Comparison of ENCODE assay signal across 2 fruit fly cellular contexts in the genomic region with DNA sequence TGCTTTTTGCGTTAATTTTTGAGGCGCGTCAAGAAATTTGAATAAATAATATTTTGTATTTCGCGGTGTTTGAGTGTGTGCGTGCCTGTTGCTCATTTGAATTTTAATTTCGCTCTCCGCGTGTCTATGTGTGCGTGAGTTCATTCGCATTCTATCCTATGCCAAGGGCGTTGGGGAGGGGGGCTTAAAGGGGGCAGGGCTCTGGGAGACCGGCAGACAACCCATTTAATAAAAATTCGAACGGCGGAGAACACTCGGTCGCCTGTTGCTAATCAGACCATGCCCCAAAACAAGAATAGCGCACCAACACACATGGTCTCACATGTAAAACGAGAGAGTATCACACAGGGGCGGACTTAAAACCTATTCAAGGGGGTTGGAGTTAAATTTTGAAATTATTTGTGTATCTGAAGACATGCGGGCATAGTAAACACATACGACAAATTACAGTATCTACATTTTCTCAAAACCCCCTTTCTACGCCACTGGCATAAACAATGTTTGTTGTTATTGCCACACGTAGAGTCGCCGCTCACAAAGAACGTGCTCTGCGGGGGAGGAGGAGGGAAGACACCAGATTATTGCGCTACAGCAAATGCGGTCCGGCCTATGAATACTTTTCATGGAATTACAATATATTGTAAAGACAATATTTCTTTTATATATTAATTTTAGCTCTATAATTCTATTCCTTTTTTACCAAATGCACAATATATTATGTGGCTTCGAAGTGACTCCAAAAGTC.
TF ChIP-seq lines count a peak whose summit lies in the region.

No protein-coding gene starts in this region.

TF ChIP-seq in whole organism, embryonic, 481 proteins besides CTCF, POLR2A, EP300 and RAD21 (continued from another document and continues in another):
- TF ChIP-seq br (optimal IDR thresholded peaks at IDR 0.05; lab: Kevin White, UChicago): no peak
- TF ChIP-seq prd (optimal IDR thresholded peaks at IDR 0.05; lab: Kevin White, UChicago): no peak
- TF ChIP-seq prd (GFP tag; IDR thresholded peaks at IDR 0.05; lab: Robert Waterston, UW): peak; percentile 100
- peak; percentile 99 for TF ChIP-seq zfh1 (GFP tag; IDR thresholded peaks at IDR 0.05; lab: Robert Waterston, UW)
- peak; percentile 99 for TF ChIP-seq esg (GFP tag; conservative IDR thresholded peaks at IDR 0.05; lab: Robert Waterston, UW)
- peak; percentile 100 for TF ChIP-seq CG15696 (tag; optimal IDR thresholded peaks at IDR 0.05; lab: Kevin White, UChicago)
- TF ChIP-seq CG8478 (optimal IDR thresholded peaks at IDR 0.05; lab: Kevin White, UChicago): no peak
- peak; percentile 96 for TF ChIP-seq trem (tag; optimal IDR thresholded peaks at IDR 0.05; lab: Kevin White, UChicago)
- TF ChIP-seq wor (GFP tag; IDR thresholded peaks at IDR 0.05; lab: Robert Waterston, UW): peak; percentile 97
- TF ChIP-seq CG7372 (GFP tag; IDR thresholded peaks at IDR 0.05; lab: Robert Waterston, UW): peak; percentile 99
- peak; percentile 90 for TF ChIP-seq CG3995 (GFP tag; optimal IDR thresholded peaks at IDR 0.05; lab: Kevin White, UChicago)
- peak; percentile 99 for TF ChIP-seq fd64A (GFP tag; optimal IDR thresholded peaks at IDR 0.05; lab: Kevin White, UChicago)
- TF ChIP-seq Rfx (GFP tag; IDR thresholded peaks at IDR 0.05; lab: Robert Waterston, UW): peak; percentile 100
- TF ChIP-seq CG7786 (GFP tag; optimal IDR thresholded peaks at IDR 0.05; lab: Kevin White, UChicago): peak; percentile 100
- peak; percentile 100 for TF ChIP-seq Dbx (GFP tag; IDR thresholded peaks at IDR 0.05; lab: Robert Waterston, UW)
- peak; percentile 100 for TF ChIP-seq NfI (GFP tag; optimal IDR thresholded peaks at IDR 0.05; lab: Kevin White, UChicago)
- TF ChIP-seq CG2889 (GFP tag; IDR thresholded peaks at IDR 0.05; lab: Robert Waterston, UW): peak; percentile 99
- TF ChIP-seq CG1602 (GFP tag; optimal IDR thresholded peaks at IDR 0.05; lab: Kevin White, UChicago): peak; percentile 99
- TF ChIP-seq CG8924 (tag; optimal IDR thresholded peaks at IDR 0.05; lab: Kevin White, UChicago): peak; percentile 100
- peak; percentile 99 for TF ChIP-seq CG14050 (GFP tag; IDR thresholded peaks at IDR 0.05; lab: Robert Waterston, UW)
- peak; percentile 99 for TF ChIP-seq CG10366 (GFP tag; IDR thresholded peaks at IDR 0.05; lab: Robert Waterston, UW)
- TF ChIP-seq CG3407 (GFP tag; optimal IDR thresholded peaks at IDR 0.05; lab: Kevin White, UChicago): peak; percentile 99
- peak; percentile 100 for TF ChIP-seq chif (GFP tag; optimal IDR thresholded peaks at IDR 0.05; lab: Kevin White, UChicago)
- peak; percentile 95 for TF ChIP-seq CG11560 (tag; IDR thresholded peaks at IDR 0.05; lab: Robert Waterston, UW)
- peak; percentile 99 for TF ChIP-seq CG4820 (GFP tag; optimal IDR thresholded peaks at IDR 0.05; lab: Kevin White, UChicago)
- TF ChIP-seq Sox102F (GFP tag; optimal IDR thresholded peaks at IDR 0.05; lab: Kevin White, UChicago): peak; percentile 100
- peak; percentile 100 for TF ChIP-seq NFAT (GFP tag; IDR thresholded peaks at IDR 0.05; lab: Robert Waterston, UW)
- TF ChIP-seq CG18011 (GFP tag; optimal IDR thresholded peaks at IDR 0.05; lab: Kevin White, UChicago): peak; percentile 94
- TF ChIP-seq CG12744 (GFP tag; optimal IDR thresholded peaks at IDR 0.05; lab: Kevin White, UChicago): peak; percentile 99
- peak; percentile 84 for TF ChIP-seq z (GFP tag; IDR thresholded peaks at IDR 0.05; lab: Robert Waterston, UW)
- no peak for TF ChIP-seq lov (optimal IDR thresholded peaks at IDR 0.05; lab: Kevin White, UChicago)
- TF ChIP-seq lov (GFP tag; IDR thresholded peaks at IDR 0.05; lab: Robert Waterston, UW): peak; percentile 99
- TF ChIP-seq lab (GFP tag; optimal IDR thresholded peaks at IDR 0.05; lab: Kevin White, UChicago): peak; percentile 100
- no peak for TF ChIP-seq CG42726 (GFP tag; IDR thresholded peaks at IDR 0.05; lab: Robert Waterston, UW; ENCODE audit: partially characterized antibody)
- peak; percentile 99 for TF ChIP-seq da (GFP tag; optimal IDR thresholded peaks at IDR 0.05; lab: Kevin White, UChicago)
- peak; percentile 97 for TF ChIP-seq Gsc (GFP tag; IDR thresholded peaks at IDR 0.05; lab: Robert Waterston, UW)
- TF ChIP-seq fd3F (GFP tag; optimal IDR thresholded peaks at IDR 0.05; lab: Kevin White, UChicago): peak; percentile 99
- peak; percentile 100 for TF ChIP-seq CG34422 (GFP tag; IDR thresholded peaks at IDR 0.05; lab: Robert Waterston, UW)
- peak; percentile 99 for TF ChIP-seq klu (GFP tag; IDR thresholded peaks at IDR 0.05; lab: Robert Waterston, UW)
- TF ChIP-seq Dad (GFP tag; optimal IDR thresholded peaks at IDR 0.05; lab: Kevin White, UChicago): peak; percentile 100
- TF ChIP-seq CG18599 (GFP tag; optimal IDR thresholded peaks at IDR 0.05; lab: Kevin White, UChicago): peak; percentile 100
- peak; percentile 98 for TF ChIP-seq Rx (GFP tag; IDR thresholded peaks at IDR 0.05; lab: Robert Waterston, UW)
- peak; percentile 100 for TF ChIP-seq pnt (GFP tag; optimal IDR thresholded peaks at IDR 0.05; lab: Kevin White, UChicago)
- peak; percentile 100 for TF ChIP-seq CG9817 (tag; optimal IDR thresholded peaks at IDR 0.05; lab: Kevin White, UChicago)
- peak; percentile 98 for TF ChIP-seq CG14710 (tag; optimal IDR thresholded peaks at IDR 0.05; lab: Kevin White, UChicago)
- no peak for TF ChIP-seq Doc3 (GFP tag; IDR thresholded peaks at IDR 0.05; lab: Robert Waterston, UW; ENCODE audit: partially characterized antibody)
- TF ChIP-seq zfh2 (GFP tag; optimal IDR thresholded peaks at IDR 0.05; lab: Kevin White, UChicago): peak; percentile 100
- peak; percentile 91 for TF ChIP-seq Nf-YB (GFP tag; optimal IDR thresholded peaks at IDR 0.05; lab: Kevin White, UChicago)
- TF ChIP-seq chinmo (GFP tag; IDR thresholded peaks at IDR 0.05; lab: Robert Waterston, UW; ENCODE audit: partially characterized antibody): peak; percentile 65; the same call in 1 of the 4 replicates
- TF ChIP-seq CG31441 (GFP tag; IDR thresholded peaks at IDR 0.05; lab: Robert Waterston, UW): peak; percentile 99
- peak; percentile 100 for TF ChIP-seq unpg (GFP tag; optimal IDR thresholded peaks at IDR 0.05; lab: Kevin White, UChicago)
- peak; percentile 45 for TF ChIP-seq BEAF-32 (GFP tag; optimal IDR thresholded peaks at IDR 0.05; lab: Kevin White, UChicago)
- peak; percentile 99 for TF ChIP-seq CG2875 (GFP tag; optimal IDR thresholded peaks at IDR 0.05; lab: Kevin White, UChicago)
- peak; percentile 99 for TF ChIP-seq CG4404 (GFP tag; IDR thresholded peaks at IDR 0.05; lab: Robert Waterston, UW)
- peak; percentile 100 for TF ChIP-seq PHDP (tag; optimal IDR thresholded peaks at IDR 0.05; lab: Kevin White, UChicago)
- peak; percentile 99 for TF ChIP-seq eyg (GFP tag; optimal IDR thresholded peaks at IDR 0.05; lab: Kevin White, UChicago)
- no peak for TF ChIP-seq CG2129 (GFP tag; IDR thresholded peaks at IDR 0.05; lab: Robert Waterston, UW; ENCODE audit: partially characterized antibody)
- peak; percentile 99 for TF ChIP-seq crc (GFP tag; optimal IDR thresholded peaks at IDR 0.05; lab: Kevin White, UChicago)
- peak; percentile 99 for TF ChIP-seq CG3726 (GFP tag; IDR thresholded peaks at IDR 0.05; lab: Robert Waterston, UW)
- TF ChIP-seq ro (GFP tag; IDR thresholded peaks at IDR 0.05; lab: Robert Waterston, UW): peak; percentile 99
- peak; percentile 99 for TF ChIP-seq sisA (GFP tag; IDR thresholded peaks at IDR 0.05; lab: Robert Waterston, UW)

TF ChIP-seq in whole organism, prepupa, 60 proteins besides CTCF, POLR2A, EP300 and RAD21 (continued from another document):
- peak; percentile 98 for TF ChIP-seq Eip93F (GFP tag; optimal IDR thresholded peaks at IDR 0.05; lab: Kevin White, UChicago)
- peak; percentile 99 for TF ChIP-seq CG6854 (GFP tag; optimal IDR thresholded peaks at IDR 0.05; lab: Kevin White, UChicago)
- peak; percentile 99 for TF ChIP-seq fkh (GFP tag; optimal IDR thresholded peaks at IDR 0.05; lab: Kevin White, UChicago)
- TF ChIP-seq svp (GFP tag; lab: Kevin White, UChicago): peak; percentile 100
- TF ChIP-seq Lpt (GFP tag; optimal IDR thresholded peaks at IDR 0.05; lab: Kevin White, UChicago): peak; percentile 99
- TF ChIP-seq CG11294 (GFP tag; IDR thresholded peaks at IDR 0.05; lab: Robert Waterston, UW): peak; percentile 99
- peak; percentile 100 for TF ChIP-seq Met (GFP tag; optimal IDR thresholded peaks at IDR 0.05; lab: Kevin White, UChicago)
- peak; percentile 100 for TF ChIP-seq CG32006 (GFP tag; optimal IDR thresholded peaks at IDR 0.05; lab: Kevin White, UChicago)
- peak; percentile 100 for TF ChIP-seq fd59A (GFP tag; optimal IDR thresholded peaks at IDR 0.05; lab: Kevin White, UChicago)
- TF ChIP-seq Sox102F (GFP tag; optimal IDR thresholded peaks at IDR 0.05; lab: Kevin White, UChicago): peak; percentile 99
- TF ChIP-seq salr (GFP tag; optimal IDR thresholded peaks at IDR 0.05; lab: Kevin White, UChicago): peak; percentile 99 to 100
- TF ChIP-seq Sox15 (GFP tag; optimal IDR thresholded peaks at IDR 0.05; lab: Kevin White, UChicago): peak; percentile 99
- TF ChIP-seq lz (GFP tag; optimal IDR thresholded peaks at IDR 0.05; lab: Kevin White, UChicago): peak; percentile 100
- TF ChIP-seq spab (GFP tag; optimal IDR thresholded peaks at IDR 0.05; lab: Kevin White, UChicago): peak; percentile 100
TF ChIP-seq in whole organism, prepupa: peak in this region for 60.
